ENCODE assay signal across 1 fruit fly cellular context in genomic region chr3L:7639533-7639932, dm6.
TF ChIP-seq lines count a peak whose summit lies in the region.

No protein-coding gene starts in this region.

TF ChIP-seq in whole organism, embryonic, 481 proteins besides CTCF, POLR2A, EP300 and RAD21 (continued from another document):
- TF ChIP-seq inv (GFP tag; IDR thresholded peaks at IDR 0.05; lab: Robert Waterston, UW; ENCODE audit: partially characterized antibody) (no peak), CG18011 (GFP tag; optimal IDR thresholded peaks at IDR 0.05; lab: Kevin White, UChicago) (peak; percentile 95), knrl (GFP tag; IDR thresholded peaks at IDR 0.05; lab: Robert Waterston, UW; ENCODE audit: partially characterized antibody) (0 out of 3 replicates have a peak, but pooled peaks have one; percentile 31), HLH4C (GFP tag; IDR thresholded peaks at IDR 0.05; lab: Robert Waterston, UW; ENCODE audit: partially characterized antibody) (no peak), Six4 (GFP tag; optimal IDR thresholded peaks at IDR 0.05; lab: Kevin White, UChicago) (no peak), nerfin-2 (GFP tag; IDR thresholded peaks at IDR 0.05; lab: Robert Waterston, UW; ENCODE audit: partially characterized antibody) (0 out of 2 replicates have a peak, but pooled peaks have one; percentile 36), CG11723 (GFP tag; optimal IDR thresholded peaks at IDR 0.05; lab: Kevin White, UChicago) (no peak), sim (GFP tag; IDR thresholded peaks at IDR 0.05; lab: Robert Waterston, UW) (no peak), ab (GFP tag; optimal IDR thresholded peaks at IDR 0.05; lab: Kevin White, UChicago) (no peak), cas (GFP tag; IDR thresholded peaks at IDR 0.05; lab: Robert Waterston, UW) (no peak), sens (GFP tag; lab: Kevin White, UChicago) (peak; percentile 62), CG8290 (GFP tag; optimal IDR thresholded peaks at IDR 0.05; lab: Kevin White, UChicago) (no peak), CG8290 (tag; optimal IDR thresholded peaks at IDR 0.05; lab: Kevin White, UChicago) (peak in 1 of 2 experiments; percentile 1), Elba2 (GFP tag; optimal IDR thresholded peaks at IDR 0.05; lab: Kevin White, UChicago) (no peak), tna (GFP tag; IDR thresholded peaks at IDR 0.05; lab: Robert Waterston, UW; ENCODE audit: partially characterized antibody) (no peak), corto (GFP tag; optimal IDR thresholded peaks at IDR 0.05; lab: Kevin White, UChicago) (no peak), fd102C (GFP tag; optimal IDR thresholded peaks at IDR 0.05; lab: Kevin White, UChicago) (no peak), CG12744 (GFP tag; optimal IDR thresholded peaks at IDR 0.05; lab: Kevin White, UChicago) (no peak), CG13287 (GFP tag; IDR thresholded peaks at IDR 0.05; lab: Robert Waterston, UW; ENCODE audit: partially characterized antibody) (peak; percentile 21; the same call in 1 of the 2 replicates), CG12769 (tag; optimal IDR thresholded peaks at IDR 0.05; lab: Kevin White, UChicago) (no peak), E2f1 (GFP tag; IDR thresholded peaks at IDR 0.05; lab: Robert Waterston, UW) (no peak), HLHmδ (GFP tag; optimal IDR thresholded peaks at IDR 0.05; lab: Kevin White, UChicago) (no peak), ATbp (GFP tag; optimal IDR thresholded peaks at IDR 0.05; lab: Kevin White, UChicago) (no peak), lbe (GFP tag; optimal IDR thresholded peaks at IDR 0.05; lab: Kevin White, UChicago) (no peak), CG33213 (GFP tag; optimal IDR thresholded peaks at IDR 0.05; lab: Kevin White, UChicago) (no peak), CG13296 (GFP tag; optimal IDR thresholded peaks at IDR 0.05; lab: Kevin White, UChicago) (no peak), Opbp (GFP tag; IDR thresholded peaks at IDR 0.05; lab: Robert Waterston, UW; ENCODE audit: partially characterized antibody) (0 out of 3 replicates have a peak, but pooled peaks have one; percentile 30), stc (GFP tag; IDR thresholded peaks at IDR 0.05; lab: Robert Waterston, UW) (no peak)
